Worm (Caenorhabditis elegans) whole organism, late embryonic: ENCODE measurements around the gene ZK228.10.

Experiments
- ama-1 ChIP-seq: fragments of 150-350 bp; optimal IDR thresholded peaks from 2 replicates; lab custom pipeline; 2014
- ceh-22 ChIP-seq: sonication (generic microtip); optimal IDR thresholded peaks from 2 replicates; lab custom pipeline; 2017; ENCODE audit warnings: missing biosample characterization, missing genetic modification characterization
- ceh-48 ChIP-seq: sonication (generic microtip); optimal IDR thresholded peaks from 2 replicates; lab custom pipeline; 2016; ENCODE audit warnings: missing genetic modification characterization, inconsistent platforms, missing compliant biosample characterization
- eyg-1 ChIP-seq: sonication (generic microtip); optimal IDR thresholded peaks from 2 replicates; lab custom pipeline; 2016; ENCODE audit warnings: missing genotype, missing genetic modification characterization, missing compliant biosample characterization
- fkh-10 ChIP-seq: fragments of 150-350 bp; optimal IDR thresholded peaks from 2 replicates; lab custom pipeline; 2014; ENCODE audit warnings: missing biosample characterization, missing genetic modification reagents, missing genetic modification characterization
- hlh-13 ChIP-seq: fragments of 200-800 bp; sonication (Bioruptor generic); optimal IDR thresholded peaks from 2 replicates; lab custom pipeline; 2018; ENCODE audit warnings: mild to moderate bottlenecking, missing genetic modification characterization, missing compliant biosample characterization
- hlh-8 ChIP-seq: sonication (generic microtip); optimal IDR thresholded peaks from 2 replicates; lab custom pipeline; 2016; ENCODE audit warnings: missing genotype, missing genetic modification characterization, missing compliant biosample characterization
- nhr-11 ChIP-seq: fragments of 150-350 bp; optimal IDR thresholded peaks from 2 replicates; lab custom pipeline; 2014; ENCODE audit warnings: missing biosample characterization, missing genetic modification characterization
- pha-4 ChIP-seq: fragments of 150-350 bp; optimal IDR thresholded peaks from 2 replicates; lab custom pipeline; 2018; ENCODE audit warnings: missing biosample characterization, missing genetic modification reagents, missing genetic modification characterization
- pqm-1 ChIP-seq: sonication (generic microtip); optimal IDR thresholded peaks from 2 replicates; lab custom pipeline; 2016; ENCODE audit warnings: missing genetic modification characterization, missing compliant biosample characterization
- rnt-1 ChIP-seq: sonication (generic microtip); optimal IDR thresholded peaks from 2 replicates; lab custom pipeline; 2016; ENCODE audit warnings: missing genetic modification characterization, missing compliant biosample characterization
- sox-2 ChIP-seq: fragments of 200-800 bp; sonication (Bioruptor generic); IDR thresholded peaks from 2 replicates; pipeline ENCODE4 v1.3.6; 2022; ENCODE audit warnings: missing genetic modification reagents, missing genetic modification characterization, missing compliant biosample characterization
- tbx-2 ChIP-seq: sonication (generic microtip); optimal IDR thresholded peaks from 2 replicates; lab custom pipeline; 2016; ENCODE audit warnings: missing genetic modification characterization, missing compliant biosample characterization
- unc-86 ChIP-seq: sonication (generic microtip); optimal IDR thresholded peaks from 2 replicates; lab custom pipeline; 2016; ENCODE audit warnings: missing genetic modification characterization, missing compliant biosample characterization

ce11 chrV:18473415-18473814 is 16.7 kb downstream of the ZK228.10 start, which contains the start of gene srh-182:
- no peak for TF ChIP-seq hlh-8 (tag; lab: Kevin White, UChicago)
- no peak for TF ChIP-seq pha-4 (tag; lab: Kevin White, UChicago)
- no peak for TF ChIP-seq ceh-22 (tag; lab: Kevin White, UChicago)
- TF ChIP-seq hlh-13 (GFP tag; lab: Kevin White, UChicago) = no peak
- no peak for TF ChIP-seq fkh-10 (GFP tag; lab: Kevin White, UChicago)
- TF ChIP-seq nhr-11 (tag; lab: Kevin White, UChicago) = no peak
- TF ChIP-seq ama-1 (lab: Kevin White, UChicago) = no peak
- no peak for TF ChIP-seq sox-2 (GFP tag; lab: Robert Waterston, UW)
- no peak for TF ChIP-seq ceh-48 (tag; lab: Kevin White, UChicago)
- TF ChIP-seq unc-86 (tag; lab: Kevin White, UChicago) = no peak
- no peak for TF ChIP-seq tbx-2 (tag; lab: Kevin White, UChicago)
- TF ChIP-seq rnt-1 (tag; lab: Kevin White, UChicago) = no peak
- TF ChIP-seq pqm-1 = no peak
- TF ChIP-seq eyg-1 (tag; lab: Kevin White, UChicago) = no peak
